Worm (Caenorhabditis elegans) whole organism, L2 larva: Measurements from ENCODE around the gene fbl-1.
A peak's percentile ranks its signal among the peaks of the same experiment; 100 is the strongest.

Experiments used
- C34F6.9 ChIP-seq: fragments of 150-350 bp; optimal IDR thresholded peaks from 2 replicates; lab custom pipeline; 2014; ENCODE audit warnings: missing biosample characterization, missing genetic modification characterization
- F13H6.1 ChIP-seq: sonication (generic microtip); optimal IDR thresholded peaks from 2 replicates; lab custom pipeline; 2016; ENCODE audit warnings: missing genetic modification characterization, missing compliant biosample characterization
- R02D3.7 ChIP-seq: fragments of 150-350 bp; optimal IDR thresholded peaks from 2 replicates; lab custom pipeline; 2014; ENCODE audit warnings: missing biosample characterization, missing genetic modification characterization
- Y55F3AM.14 ChIP-seq: fragments of 200-800 bp; sonication (Bioruptor generic); optimal IDR thresholded peaks from 2 replicates; lab custom pipeline; 2018; ENCODE audit warnings: mild to moderate bottlenecking, missing genetic modification characterization, missing compliant biosample characterization
- ZK546.5 ChIP-seq: sonication (generic microtip); optimal IDR thresholded peaks from 2 replicates; lab custom pipeline; 2017; ENCODE audit warnings: missing biosample characterization, missing genetic modification characterization
- alr-1 ChIP-seq: fragments of 150-350 bp; optimal IDR thresholded peaks from 2 replicates; lab custom pipeline; 2014; ENCODE audit warnings: missing biosample characterization, missing genetic modification characterization
- aly-2 ChIP-seq: fragments of 150-350 bp; optimal IDR thresholded peaks from 2 replicates; lab custom pipeline; 2014; ENCODE audit warnings: missing biosample characterization, missing genetic modification characterization
- ama-1 ChIP-seq: fragments of 150-350 bp; optimal IDR thresholded peaks from 2 replicates; lab custom pipeline; 2018; ENCODE audit warnings: inconsistent platforms
- blmp-1 ChIP-seq: sonication (generic microtip); optimal IDR thresholded peaks from 2 replicates; lab custom pipeline; 2017; ENCODE audit warnings: missing genetic modification characterization, mild to moderate bottlenecking, missing compliant biosample characterization, antibody characterized with exemption, moderate library complexity; ENCODE audit not compliant: insufficient read depth
- ceh-16 ChIP-seq: fragments of 150-350 bp; optimal IDR thresholded peaks from 2 replicates; lab custom pipeline; 2014; ENCODE audit warnings: missing biosample characterization, missing genetic modification characterization
- ceh-82 ChIP-seq: fragments of 150-350 bp; optimal IDR thresholded peaks from 2 replicates; lab custom pipeline; 2014; ENCODE audit warnings: missing biosample characterization, missing genetic modification characterization
- crh-2 ChIP-seq: sonication (generic microtip); optimal IDR thresholded peaks from 2 replicates; lab custom pipeline; 2017; ENCODE audit warnings: missing biosample characterization, missing genetic modification characterization
- dmd-4 ChIP-seq: sonication (generic microtip); optimal IDR thresholded peaks from 2 replicates; lab custom pipeline; 2017; ENCODE audit warnings: missing biosample characterization, missing genetic modification characterization
- egl-27 ChIP-seq: sonication (generic microtip); optimal IDR thresholded peaks from 3 replicates; lab custom pipeline; 2017; ENCODE audit warnings: missing biosample characterization, missing genetic modification reagents, missing genetic modification characterization
- elt-1 ChIP-seq: fragments of 150-350 bp; optimal IDR thresholded peaks from 2 replicates; lab custom pipeline; 2014; ENCODE audit warnings: missing biosample characterization, missing genetic modification characterization
- elt-3 ChIP-seq: sonication (generic microtip); optimal IDR thresholded peaks from 2 replicates; lab custom pipeline; 2017; ENCODE audit warnings: missing biosample characterization, missing genetic modification characterization
- fos-1 ChIP-seq: fragments of 150-350 bp; optimal IDR thresholded peaks from 2 replicates; lab custom pipeline; 2014; ENCODE audit warnings: missing biosample characterization, missing genetic modification characterization
- gmeb-1 ChIP-seq: fragments of 150-350 bp; optimal IDR thresholded peaks from 2 replicates; lab custom pipeline; 2014; ENCODE audit warnings: missing biosample characterization, missing genetic modification characterization
- lin-11 ChIP-seq: fragments of 150-350 bp; sonication (generic microtip); optimal IDR thresholded peaks from 2 replicates; lab custom pipeline; 2014; ENCODE audit warnings: missing biosample characterization, missing genetic modification characterization, inconsistent platforms, mixed read lengths
- lin-13 ChIP-seq: fragments of 150-350 bp; optimal IDR thresholded peaks from 2 replicates; lab custom pipeline; 2014; ENCODE audit warnings: missing biosample characterization, missing genetic modification reagents, missing genetic modification characterization
- lin-39 ChIP-seq: fragments of 150-350 bp; optimal IDR thresholded peaks from 2 replicates; lab custom pipeline; 2014; ENCODE audit warnings: missing biosample characterization, missing genetic modification reagents, missing genetic modification characterization
- lsy-2 ChIP-seq, 2 experiments: fragments of 150-350 bp in 1 of 2; sonication (generic microtip) in 1 of 2; optimal IDR thresholded peaks; 2 replicates each; lab custom pipeline; 2014 to 2017; ENCODE audit warnings: missing biosample characterization in 2 of 2, missing genetic modification characterization in 2 of 2
- mab-5 ChIP-seq: fragments of 150-350 bp; optimal IDR thresholded peaks from 2 replicates; lab custom pipeline; 2014; ENCODE audit warnings: missing biosample characterization, missing genetic modification characterization
- mbf-1 ChIP-seq: sonication (generic microtip); optimal IDR thresholded peaks from 2 replicates; lab custom pipeline; 2017; ENCODE audit warnings: missing biosample characterization, missing genetic modification characterization
- mdl-1 ChIP-seq, 2 experiments: fragments of 150-350 bp in 1 of 2; sonication (generic microtip) in 1 of 2; optimal IDR thresholded peaks; 2 replicates each; lab custom pipeline; 2017; ENCODE audit warnings: missing biosample characterization in 2 of 2, missing genetic modification characterization in 2 of 2
- nhr-10 ChIP-seq: sonication (generic microtip); optimal IDR thresholded peaks from 2 replicates; lab custom pipeline; 2017; ENCODE audit warnings: missing biosample characterization, missing genetic modification characterization
- nhr-11 ChIP-seq: fragments of 150-350 bp; optimal IDR thresholded peaks from 2 replicates; lab custom pipeline; 2014; ENCODE audit warnings: missing biosample characterization, missing genetic modification characterization
- nhr-12 ChIP-seq: fragments of 150-350 bp; optimal IDR thresholded peaks from 2 replicates; lab custom pipeline; 2014; ENCODE audit warnings: missing biosample characterization, missing genetic modification characterization
- nhr-129 ChIP-seq: fragments of 150-350 bp; optimal IDR thresholded peaks from 2 replicates; lab custom pipeline; 2014; ENCODE audit warnings: missing biosample characterization, missing genetic modification characterization
- nhr-21 ChIP-seq: fragments of 150-350 bp; optimal IDR thresholded peaks from 2 replicates; lab custom pipeline; 2014; ENCODE audit warnings: missing biosample characterization, missing genetic modification characterization
- nhr-23 ChIP-seq: fragments of 150-350 bp; optimal IDR thresholded peaks from 2 replicates; lab custom pipeline; 2014; ENCODE audit warnings: missing biosample characterization, missing genetic modification reagents, missing genetic modification characterization
- nhr-237 ChIP-seq: fragments of 150-350 bp; optimal IDR thresholded peaks from 2 replicates; lab custom pipeline; 2014; ENCODE audit warnings: missing biosample characterization, missing genetic modification characterization
- nhr-25 ChIP-seq: fragments of 150-350 bp; sonication (generic microtip); optimal IDR thresholded peaks from 3 replicates; lab custom pipeline; 2014; ENCODE audit warnings: missing biosample characterization, missing genetic modification characterization
- nhr-6 ChIP-seq: fragments of 150-350 bp; optimal IDR thresholded peaks from 2 replicates; lab custom pipeline; 2014; ENCODE audit warnings: missing biosample characterization, missing genetic modification characterization
- nhr-77 ChIP-seq: fragments of 150-350 bp; optimal IDR thresholded peaks from 2 replicates; lab custom pipeline; 2014; ENCODE audit warnings: missing biosample characterization, missing genetic modification characterization
- peb-1 ChIP-seq: fragments of 150-350 bp; optimal IDR thresholded peaks from 2 replicates; lab custom pipeline; 2014; ENCODE audit warnings: missing biosample characterization, missing genetic modification characterization
- sem-4 ChIP-seq: fragments of 150-350 bp; optimal IDR thresholded peaks from 2 replicates; lab custom pipeline; 2014; ENCODE audit warnings: missing biosample characterization, missing genetic modification reagents, missing genetic modification characterization
- skn-1 ChIP-seq: sonication (generic microtip); optimal IDR thresholded peaks from 2 replicates; lab custom pipeline; 2017; ENCODE audit warnings: missing biosample characterization, missing genetic modification characterization
- sma-3 ChIP-seq: sonication (generic microtip); optimal IDR thresholded peaks from 2 replicates; lab custom pipeline; 2016; ENCODE audit warnings: missing genetic modification reagents, missing genetic modification characterization, missing compliant biosample characterization
- sma-9 ChIP-seq, 2 experiments: fragments of 150-350 bp in 1 of 2; sonication (generic microtip) in 1 of 2; optimal IDR thresholded peaks; 2 replicates each; lab custom pipeline; 2014 to 2016; ENCODE audit warnings: missing genetic modification characterization in 2 of 2, mild to moderate bottlenecking in 1 of 2, missing biosample characterization in 1 of 2, missing compliant biosample characterization in 1 of 2, missing genetic modification reagents in 1 of 2, moderate library complexity in 1 of 2
- snpc-4 ChIP-seq: fragments of 150-350 bp; optimal IDR thresholded peaks from 2 replicates; lab custom pipeline; 2014; ENCODE audit warnings: missing biosample characterization, missing genetic modification characterization
- unc-39 ChIP-seq: fragments of 150-350 bp; optimal IDR thresholded peaks from 2 replicates; lab custom pipeline; 2014; ENCODE audit warnings: missing biosample characterization, missing genetic modification characterization
- unc-55 ChIP-seq: fragments of 150-350 bp; sonication (generic microtip); optimal IDR thresholded peaks from 3 replicates; lab custom pipeline; 2014; ENCODE audit warnings: missing biosample characterization, missing genetic modification reagents, missing genetic modification characterization
- unc-62 ChIP-seq: fragments of 150-350 bp; optimal IDR thresholded peaks from 2 replicates; lab custom pipeline; 2014; ENCODE audit warnings: missing biosample characterization, missing genetic modification reagents, missing genetic modification characterization
- zag-1 ChIP-seq: fragments of 150-350 bp; optimal IDR thresholded peaks from 2 replicates; lab custom pipeline; 2014; ENCODE audit warnings: missing biosample characterization, missing genetic modification characterization
- ztf-1 ChIP-seq: fragments of 200-800 bp; sonication (Bioruptor generic); conservative IDR thresholded peaks from 2 replicates; pipeline ENCODE4 v1.3.6; 2022; ENCODE audit warnings: missing genetic modification characterization, missing compliant biosample characterization
- ztf-11 ChIP-seq: sonication (generic microtip); optimal IDR thresholded peaks from 2 replicates; lab custom pipeline; 2017; ENCODE audit warnings: missing biosample characterization, missing genetic modification characterization
- ztf-4 ChIP-seq: fragments of 150-350 bp; optimal IDR thresholded peaks from 2 replicates; lab custom pipeline; 2014; ENCODE audit warnings: missing biosample characterization, missing genetic modification characterization

fbl-1 gene

DNA sequence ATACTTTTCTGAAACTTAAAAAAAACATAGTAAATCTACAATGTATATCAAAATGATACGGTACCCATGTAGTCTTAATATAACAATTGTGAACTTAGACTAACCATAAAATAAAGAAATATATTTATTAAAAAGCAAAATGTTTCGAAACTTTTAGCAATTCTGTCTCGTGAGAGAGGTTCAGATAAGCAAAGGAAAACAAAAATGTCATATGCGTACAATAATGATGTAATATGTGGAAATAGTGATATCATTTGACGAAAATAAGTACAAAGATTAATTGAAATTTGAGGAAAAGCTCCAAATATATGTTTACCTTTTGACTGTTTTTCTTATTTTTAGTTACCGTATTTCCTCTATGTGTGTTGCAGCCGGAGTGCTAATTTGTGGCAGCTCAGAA, 26.5 kb upstream of the fbl-1 start:
- TF ChIP-seq lin-13 (GFP tag; lab: Kevin White, UChicago) (no peak), mbf-1 (tag; lab: Kevin White, UChicago) (no peak), lin-39 (no peak), nhr-25 (tag; lab: Kevin White, UChicago) (peak; percentile 0), nhr-129 (tag; lab: Kevin White, UChicago) (peak; percentile 91), Y55F3AM.14 (GFP tag; lab: Kevin White, UChicago) (no peak), sma-9 (GFP tag; optimal IDR thresholded peaks at IDR 0.05; lab: Kevin White, UChicago) (no peak), sma-9 (tag; optimal IDR thresholded peaks at IDR 0.05; lab: Kevin White, UChicago) (no peak), ceh-16 (tag; lab: Kevin White, UChicago) (no peak), fos-1 (tag; lab: Kevin White, UChicago) (no peak)

DNA sequence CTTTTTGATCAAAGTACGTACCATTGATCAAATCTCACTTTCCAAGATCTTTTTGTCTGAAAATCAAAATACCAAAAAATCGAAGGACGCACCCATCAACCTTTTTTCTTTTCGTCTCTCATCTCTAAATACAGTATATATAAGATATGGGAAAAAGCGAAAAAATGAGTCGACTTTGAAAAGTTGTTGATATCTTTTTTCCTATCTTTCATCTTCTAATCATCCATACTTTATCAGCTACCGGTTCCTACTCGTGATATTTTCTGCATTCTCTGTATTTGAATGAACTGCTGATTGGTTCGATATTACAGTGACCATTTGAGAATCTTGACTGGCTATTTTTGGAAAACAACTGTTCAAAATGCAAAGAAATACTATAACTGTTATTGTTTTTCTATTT, 23.8 kb upstream of the fbl-1 start, which contains the start of gene C33A12.19:
Gene C33A12.19, plus strand, starts transcription at position 169 of the 400 bp plus-strand sequence.
- TF ChIP-seq skn-1 (tag; lab: Kevin White, UChicago) (no peak), nhr-12 (tag; lab: Kevin White, UChicago) (no peak), lin-11 (tag; lab: Kevin White, UChicago) (no peak), alr-1 (tag; lab: Kevin White, UChicago) (no peak), elt-3 (no peak), unc-39 (tag; lab: Kevin White, UChicago) (no peak), nhr-10 (tag; lab: Kevin White, UChicago) (no peak), blmp-1 (tag; lab: Kevin White, UChicago) (peak; percentile 59), lin-39 (no peak), ZK546.5 (tag; lab: Kevin White, UChicago) (no peak), nhr-11 (tag; lab: Kevin White, UChicago) (no peak), F13H6.1 (tag; lab: Kevin White, UChicago) (no peak), crh-2 (tag; lab: Kevin White, UChicago) (no peak), sem-4 (tag; lab: Kevin White, UChicago) (no peak), fos-1 (tag; lab: Kevin White, UChicago) (peak; percentile 30), lin-13 (GFP tag; lab: Kevin White, UChicago) (no peak), ztf-11 (no peak), aly-2 (tag; lab: Kevin White, UChicago) (no peak), nhr-25 (tag; lab: Kevin White, UChicago) (peak; percentile 28), unc-55 (GFP tag; lab: Kevin White, UChicago) (no peak), R02D3.7 (tag; lab: Kevin White, UChicago) (no peak), sma-9 (GFP tag; optimal IDR thresholded peaks at IDR 0.05; lab: Kevin White, UChicago) (peak; percentile 66), sma-9 (tag; optimal IDR thresholded peaks at IDR 0.05; lab: Kevin White, UChicago) (no peak), ztf-4 (tag; lab: Kevin White, UChicago) (no peak), snpc-4 (tag; lab: Kevin White, UChicago) (no peak), sma-3 (GFP tag; lab: Kevin White, UChicago) (peak; percentile 53), ztf-1 (no peak), dmd-4 (tag; lab: Kevin White, UChicago) (no peak), gmeb-1 (peak; percentile 44), Y55F3AM.14 (GFP tag; lab: Kevin White, UChicago) (no peak), mab-5 (no peak), nhr-77 (tag; lab: Kevin White, UChicago) (no peak), peb-1 (no peak), elt-1 (tag; lab: Kevin White, UChicago) (no peak), ama-1 (no peak), zag-1 (tag; lab: Kevin White, UChicago) (no peak), lsy-2 (tag; optimal IDR thresholded peaks at IDR 0.05; lab: Kevin White, UChicago) (peak in 1 of 2 experiments; percentile 32), nhr-23 (tag; lab: Kevin White, UChicago) (no peak), nhr-6 (tag; lab: Kevin White, UChicago) (no peak), nhr-237 (tag; lab: Kevin White, UChicago) (no peak), nhr-21 (tag; lab: Kevin White, UChicago) (peak; percentile 40), C34F6.9 (no peak), nhr-129 (tag; lab: Kevin White, UChicago) (peak; percentile 19), mbf-1 (tag; lab: Kevin White, UChicago) (no peak), ceh-16 (tag; lab: Kevin White, UChicago) (no peak), unc-62 (GFP tag; lab: Kevin White, UChicago) (no peak), egl-27 (tag; lab: Kevin White, UChicago) (no peak), mdl-1 (tag; optimal IDR thresholded peaks at IDR 0.05; lab: Kevin White, UChicago) (no peak), ceh-82 (no peak)
